Worm (Caenorhabditis elegans) whole organism, late embryonic: ENCODE data around the gene gldi-11.
"Not testable (repeated sequence)": the region's sequence is repeated elsewhere in the genome, so short reads cannot be mapped to it uniquely, and the experiment has no call there.

ENCODE experiments used
- C08G9.2 ChIP-seq: sonication (generic microtip); optimal IDR thresholded peaks from 2 replicates; lab custom pipeline; 2016; ENCODE audit warnings: mild to moderate bottlenecking, missing genetic modification characterization, moderate library complexity, missing compliant biosample characterization
- F13H6.1 ChIP-seq: sonication (generic microtip); optimal IDR thresholded peaks from 2 replicates; lab custom pipeline; 2016; ENCODE audit warnings: missing genetic modification characterization, missing compliant biosample characterization
- Y22D7AL.16 ChIP-seq: sonication (generic microtip); optimal IDR thresholded peaks from 2 replicates; lab custom pipeline; 2016; ENCODE audit warnings: missing genetic modification characterization, missing compliant biosample characterization
- ceh-14 ChIP-seq: sonication (generic microtip); optimal IDR thresholded peaks from 2 replicates; lab custom pipeline; 2016; ENCODE audit warnings: missing genotype, missing genetic modification characterization, missing compliant biosample characterization
- ceh-22 ChIP-seq: sonication (generic microtip); optimal IDR thresholded peaks from 2 replicates; lab custom pipeline; 2017; ENCODE audit warnings: missing biosample characterization, missing genetic modification characterization
- ceh-24 ChIP-seq: sonication (generic microtip); optimal IDR thresholded peaks from 2 replicates; lab custom pipeline; 2016; ENCODE audit warnings: mild to moderate bottlenecking, missing genetic modification characterization, missing compliant biosample characterization
- ceh-34 ChIP-seq: sonication (generic microtip); optimal IDR thresholded peaks from 2 replicates; lab custom pipeline; 2016; ENCODE audit warnings: mild to moderate bottlenecking, missing genetic modification characterization, missing compliant biosample characterization
- ceh-45 ChIP-seq: fragments of 200-800 bp; sonication (Bioruptor generic); IDR thresholded peaks from 2 replicates; pipeline ENCODE4 v1.3.6; 2022; ENCODE audit warnings: missing genetic modification reagents, missing genetic modification characterization, missing compliant biosample characterization
- ceh-48 ChIP-seq: sonication (generic microtip); optimal IDR thresholded peaks from 2 replicates; lab custom pipeline; 2016; ENCODE audit warnings: missing genetic modification characterization, inconsistent platforms, missing compliant biosample characterization
- ceh-6 ChIP-seq: fragments of 200-800 bp; sonication (Bioruptor generic); optimal IDR thresholded peaks from 2 replicates; lab custom pipeline; 2018; ENCODE audit warnings: mild to moderate bottlenecking, missing genetic modification characterization, missing compliant biosample characterization
- che-1 ChIP-seq: sonication (generic microtip); optimal IDR thresholded peaks from 2 replicates; lab custom pipeline; 2016; ENCODE audit warnings: mild to moderate bottlenecking, missing genetic modification characterization, missing compliant biosample characterization
- dmd-4 ChIP-seq: sonication (generic microtip); optimal IDR thresholded peaks from 2 replicates; lab custom pipeline; 2016; ENCODE audit warnings: borderline replicate concordance, missing genetic modification characterization, missing compliant biosample characterization
- dve-1 ChIP-seq: sonication (generic microtip); optimal IDR thresholded peaks from 2 replicates; lab custom pipeline; 2017; ENCODE audit warnings: antibody characterized with exemption, mild to moderate bottlenecking, missing genetic modification characterization, missing compliant biosample characterization
- eyg-1 ChIP-seq: sonication (generic microtip); optimal IDR thresholded peaks from 2 replicates; lab custom pipeline; 2016; ENCODE audit warnings: missing genotype, missing genetic modification characterization, missing compliant biosample characterization
- gmeb-2 ChIP-seq: sonication (generic microtip); optimal IDR thresholded peaks from 2 replicates; lab custom pipeline; 2016; ENCODE audit warnings: missing genetic modification characterization, inconsistent platforms, missing compliant biosample characterization
- hlh-13 ChIP-seq: fragments of 200-800 bp; sonication (Bioruptor generic); optimal IDR thresholded peaks from 2 replicates; lab custom pipeline; 2018; ENCODE audit warnings: mild to moderate bottlenecking, missing genetic modification characterization, missing compliant biosample characterization
- hlh-15 ChIP-seq: sonication (generic microtip); optimal IDR thresholded peaks from 2 replicates; lab custom pipeline; 2016; ENCODE audit warnings: missing genetic modification characterization, missing compliant biosample characterization
- hlh-8 ChIP-seq: sonication (generic microtip); optimal IDR thresholded peaks from 2 replicates; lab custom pipeline; 2016; ENCODE audit warnings: missing genotype, missing genetic modification characterization, missing compliant biosample characterization
- lin-11 ChIP-seq: fragments of 200-800 bp; sonication (Bioruptor generic); optimal IDR thresholded peaks from 2 replicates; lab custom pipeline; 2018; ENCODE audit warnings: mild to moderate bottlenecking, missing genetic modification characterization, missing compliant biosample characterization
- nhr-11 ChIP-seq: fragments of 150-350 bp; optimal IDR thresholded peaks from 2 replicates; lab custom pipeline; 2014; ENCODE audit warnings: missing biosample characterization, missing genetic modification characterization
- odd-2 ChIP-seq: sonication (generic microtip); optimal IDR thresholded peaks from 2 replicates; lab custom pipeline; 2017; ENCODE audit warnings: antibody characterized with exemption, mild to moderate bottlenecking, missing genetic modification characterization, missing compliant biosample characterization
- pat-9 ChIP-seq: fragments of 200-800 bp; sonication (Bioruptor generic); optimal IDR thresholded peaks from 2 replicates; lab custom pipeline; 2018; ENCODE audit warnings: mild to moderate bottlenecking, missing genetic modification characterization, moderate library complexity, missing compliant biosample characterization
- pha-4 ChIP-seq: fragments of 150-350 bp; optimal IDR thresholded peaks from 2 replicates; lab custom pipeline; 2018; ENCODE audit warnings: missing biosample characterization, missing genetic modification reagents, missing genetic modification characterization
- pqm-1 ChIP-seq: sonication (generic microtip); optimal IDR thresholded peaks from 2 replicates; lab custom pipeline; 2016; ENCODE audit warnings: missing genetic modification characterization, missing compliant biosample characterization
- pros-1 ChIP-seq: fragments of 150-350 bp; optimal IDR thresholded peaks from 2 replicates; lab custom pipeline; 2014; ENCODE audit warnings: missing biosample characterization, missing genetic modification reagents, missing genetic modification characterization
- sox-2 ChIP-seq: fragments of 200-800 bp; sonication (Bioruptor generic); IDR thresholded peaks from 2 replicates; pipeline ENCODE4 v1.3.6; 2022; ENCODE audit warnings: missing genetic modification reagents, missing genetic modification characterization, missing compliant biosample characterization
- tbx-7 ChIP-seq: sonication (generic microtip); optimal IDR thresholded peaks from 2 replicates; lab custom pipeline; 2016; ENCODE audit warnings: missing genotype, missing genetic modification characterization, missing compliant biosample characterization
- ttx-3 ChIP-seq: sonication (generic microtip); optimal IDR thresholded peaks from 2 replicates; lab custom pipeline; 2016; ENCODE audit warnings: missing genetic modification reagents, missing genetic modification characterization, missing compliant biosample characterization
- unc-3 ChIP-seq, 2 experiments: fragments of 200-800 bp in 1 of 2; sonication (Bioruptor generic) in 1 of 2; sonication (generic microtip) in 1 of 2; conservative IDR thresholded peaks in 1 of 2; optimal IDR thresholded peaks in 1 of 2; 2 replicates each; pipeline versions ENCODE4 v1.3.6 to Lab custom; 2016 to 2022; ENCODE audit warnings: missing compliant biosample characterization in 2 of 2, missing genetic modification characterization in 2 of 2, missing genetic modification reagents in 1 of 2
- unc-42 ChIP-seq: sonication (generic microtip); optimal IDR thresholded peaks from 2 replicates; lab custom pipeline; 2016; ENCODE audit warnings: missing genotype, missing genetic modification characterization, missing compliant biosample characterization
- unc-86 ChIP-seq: sonication (generic microtip); optimal IDR thresholded peaks from 2 replicates; lab custom pipeline; 2016; ENCODE audit warnings: missing genetic modification characterization, missing compliant biosample characterization
- ztf-16 ChIP-seq: sonication (generic microtip); optimal IDR thresholded peaks from 2 replicates; lab custom pipeline; 2017; ENCODE audit warnings: missing genetic modification characterization, missing compliant biosample characterization

gldi-11 gene

DNA sequence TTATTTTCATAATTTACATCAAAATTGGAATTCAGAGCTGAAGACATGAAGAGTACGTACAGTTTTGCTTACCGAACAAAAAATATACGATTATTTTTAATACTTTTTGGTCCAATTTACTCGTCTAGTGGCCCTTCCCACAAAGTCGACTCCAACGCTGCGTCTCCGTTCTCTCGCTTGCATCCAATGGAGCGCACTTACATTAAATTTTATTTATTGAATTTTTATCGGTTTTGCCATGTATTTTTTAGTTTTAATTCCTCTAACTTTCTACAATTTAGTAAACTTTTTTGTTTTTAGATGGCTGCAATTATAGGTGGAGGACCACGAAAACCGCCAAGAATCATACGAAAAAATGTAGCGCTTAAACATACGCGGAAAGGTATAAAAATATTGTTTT is 10.1 kb downstream of the gldi-11 start, which contains the start of gene ZK546.5:
TSS of gene ZK546.5 (plus strand) at position 301 of the 400 bp plus-strand sequence.
- TF ChIP-seq unc-42 (tag; lab: Kevin White, UChicago) (peak; percentile 60), pat-9 (tag; lab: Kevin White, UChicago) (no peak), pha-4 (no peak), F13H6.1 (tag; lab: Kevin White, UChicago) (no peak), Y22D7AL.16 (tag; lab: Kevin White, UChicago) (no peak), eyg-1 (tag; lab: Kevin White, UChicago) (no peak), dmd-4 (tag; lab: Kevin White, UChicago) (no peak), ceh-34 (tag; lab: Kevin White, UChicago) (no peak), che-1 (tag; lab: Kevin White, UChicago) (no peak), unc-86 (tag; lab: Kevin White, UChicago) (no peak), ceh-45 (no peak), hlh-8 (tag; lab: Kevin White, UChicago) (no peak), hlh-13 (GFP tag; lab: Kevin White, UChicago) (no peak), ceh-24 (no peak), C08G9.2 (no peak), unc-3 (GFP tag; conservative IDR thresholded peaks at IDR 0.05; lab: Robert Waterston, UW) (no peak), unc-3 (tag; optimal IDR thresholded peaks at IDR 0.05; lab: Kevin White, UChicago) (no peak), ceh-48 (tag; lab: Kevin White, UChicago) (peak; percentile 25), ceh-22 (tag; lab: Kevin White, UChicago) (no peak)

DNA sequence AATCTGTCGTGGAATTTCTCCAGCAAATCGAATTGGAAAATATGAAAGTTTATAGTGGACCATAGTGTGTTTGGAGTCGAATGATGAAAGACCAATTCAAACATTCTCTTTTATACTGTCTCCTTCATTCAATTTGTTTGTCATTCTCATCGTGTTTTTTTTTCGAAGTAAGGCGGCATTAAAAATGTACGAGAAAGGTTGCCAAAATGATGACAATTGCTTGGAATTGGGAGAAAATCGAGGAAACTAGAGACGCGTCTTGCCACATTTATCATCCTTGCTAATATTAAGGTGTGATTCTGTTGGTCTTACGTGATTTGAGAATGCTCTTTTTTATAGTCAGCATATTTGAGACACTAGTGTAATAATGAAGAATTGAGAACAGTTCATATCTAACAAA is 10.6 kb downstream of the gldi-11 start, which contains the start of gene gst-30:
TSS of gene gst-30 (minus strand) at position 101 of the 400 bp plus-strand sequence.
- TF ChIP-seq lin-11 (tag; lab: Kevin White, UChicago) (no peak), Y22D7AL.16 (tag; lab: Kevin White, UChicago) (no peak), unc-42 (tag; lab: Kevin White, UChicago) (no peak), unc-86 (tag; lab: Kevin White, UChicago) (no peak), ceh-14 (tag; lab: Kevin White, UChicago) (no peak), tbx-7 (tag; lab: Kevin White, UChicago) (no peak), odd-2 (tag; lab: Kevin White, UChicago) (no peak), ztf-16 (tag; lab: Kevin White, UChicago) (no peak)

DNA sequence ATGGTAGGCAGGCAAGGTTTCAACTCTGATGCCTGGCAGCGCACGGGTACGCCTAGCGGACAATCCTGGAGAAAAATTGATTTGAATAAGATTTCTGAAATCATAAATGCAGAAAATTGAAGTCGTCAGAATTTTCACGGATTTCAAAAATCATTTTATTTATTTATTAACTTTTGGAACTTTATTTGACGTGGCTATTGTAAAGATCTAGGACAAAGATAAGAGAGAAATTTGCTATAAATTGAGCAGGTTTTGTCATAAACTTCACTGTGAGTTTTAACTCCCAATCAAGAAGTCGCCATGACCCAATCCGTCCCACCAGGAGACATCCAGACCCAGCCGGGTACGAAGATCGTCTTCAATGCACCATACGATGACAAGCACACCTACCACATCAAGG is 12.9 kb downstream of the gldi-11 start, which contains the start of gene msp-152:
TSS of gene msp-152 (plus strand) at position 301 of the 400 bp plus-strand sequence.
- TF ChIP-seq hlh-8, nhr-11, unc-86 (tag; lab: Kevin White, UChicago): not testable (repeated sequence)

DNA sequence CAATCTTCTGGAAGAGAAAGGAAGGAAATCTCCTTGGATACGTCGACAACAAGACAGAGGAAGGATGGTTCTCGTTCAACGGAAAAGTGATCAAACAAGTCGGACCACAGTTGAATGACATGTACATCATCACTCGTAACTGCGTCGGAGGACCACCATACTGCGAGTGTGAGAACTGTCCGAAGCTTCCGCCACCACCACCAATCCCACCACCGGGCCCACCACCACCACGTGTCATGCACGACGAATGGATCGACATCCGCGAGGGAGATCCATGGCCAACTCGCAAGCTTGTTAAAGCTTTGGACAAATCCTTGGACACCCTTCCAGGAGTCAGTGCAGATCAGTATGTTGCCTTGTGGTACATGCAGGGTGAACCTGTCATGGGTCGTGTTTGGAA is 14.3 kb downstream of the gldi-11 start:
- TF ChIP-seq gmeb-2 (tag; lab: Kevin White, UChicago) (no peak), ceh-22 (tag; lab: Kevin White, UChicago) (no peak), unc-86 (tag; lab: Kevin White, UChicago) (no peak), C08G9.2 (no peak), pqm-1 (no peak), unc-3 (GFP tag; conservative IDR thresholded peaks at IDR 0.05; lab: Robert Waterston, UW) (no peak), unc-3 (tag; optimal IDR thresholded peaks at IDR 0.05; lab: Kevin White, UChicago) (no peak), hlh-15 (tag; lab: Kevin White, UChicago) (no peak), ttx-3 (tag; lab: Kevin White, UChicago) (no peak), F13H6.1 (tag; lab: Kevin White, UChicago) (no peak), pros-1 (no peak), dve-1 (no peak), sox-2 (GFP tag; lab: Robert Waterston, UW) (no peak), odd-2 (tag; lab: Kevin White, UChicago) (no peak), Y22D7AL.16 (tag; lab: Kevin White, UChicago) (no peak), nhr-11 (tag; lab: Kevin White, UChicago) (no peak), ceh-6 (no peak)
